Worm (Caenorhabditis elegans) whole organism, L2 larva: ENCODE measurements around the gene larp-1.

Experiments
- lin-11 ChIP-seq: fragments of 150-350 bp; sonication (generic microtip); optimal IDR thresholded peaks from 2 replicates; lab custom pipeline; 2014; ENCODE audit warnings: missing biosample characterization, missing genetic modification characterization, inconsistent platforms, mixed read lengths
- lin-13 ChIP-seq: fragments of 150-350 bp; optimal IDR thresholded peaks from 2 replicates; lab custom pipeline; 2014; ENCODE audit warnings: missing biosample characterization, missing genetic modification reagents, missing genetic modification characterization
- ztf-1 ChIP-seq: fragments of 200-800 bp; sonication (Bioruptor generic); conservative IDR thresholded peaks from 2 replicates; pipeline ENCODE4 v1.3.6; 2022; ENCODE audit warnings: missing genetic modification characterization, missing compliant biosample characterization

DNA sequence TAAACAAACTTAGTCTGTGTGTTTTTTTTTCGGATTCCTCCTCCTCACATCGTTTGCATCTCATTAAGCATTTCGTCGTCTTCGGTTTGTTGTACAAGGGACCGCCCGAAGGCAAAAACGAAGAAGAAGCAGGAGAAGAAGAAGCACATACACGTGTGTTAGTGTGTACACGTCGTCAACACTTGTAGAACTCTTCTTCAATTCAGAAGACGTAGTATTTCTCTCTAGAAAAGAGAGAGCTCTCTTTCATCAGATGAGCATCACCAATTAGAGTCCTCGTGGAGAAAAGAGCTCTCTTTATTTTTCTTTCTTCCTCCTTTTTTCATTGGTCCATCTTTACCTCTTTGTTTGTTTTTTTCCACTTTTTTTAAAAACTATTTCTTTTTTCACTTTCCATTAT, 49.3 kb downstream of the larp-1 start:
- TF ChIP-seq lin-11 (tag; lab: Kevin White, UChicago) (no peak), lin-13 (GFP tag; lab: Kevin White, UChicago) (no peak), ztf-1 (GFP tag; lab: Robert Waterston, UW) (no peak)
